Worm (Caenorhabditis elegans): ENCODE data around the gene nspc-12.

ce11 chrX:12346729-12347128 lies 9.8 kb downstream of the nspc-12 start, which contains the start of gene F42F12.11:
- TF ChIP-seq skn-1 (tag; optimal IDR thresholded peaks at IDR 0.05) (no peak), nhr-77 (tag; optimal IDR thresholded peaks at IDR 0.05) (no peak), unc-62 (GFP tag; optimal IDR thresholded peaks at IDR 0.05) (no peak), zag-1 (tag; optimal IDR thresholded peaks at IDR 0.05) (no peak), egl-27 (tag; optimal IDR thresholded peaks at IDR 0.05) (no peak), nhr-11 (tag; optimal IDR thresholded peaks at IDR 0.05) (no peak), nhr-12 (tag; optimal IDR thresholded peaks at IDR 0.05) (no peak), nhr-237 (tag; optimal IDR thresholded peaks at IDR 0.05) (no peak), pqm-1 (tag; optimal IDR thresholded peaks at IDR 0.05) (no peak), ceh-9 (tag; optimal IDR thresholded peaks at IDR 0.05) (no peak), ztf-11 (tag; optimal IDR thresholded peaks at IDR 0.05) (no peak), lin-15B (tag; optimal IDR thresholded peaks at IDR 0.05) (no peak)
